Fruit fly (Drosophila melanogaster) whole organism, embryonic: ENCODE results near the gene CG13126.
A peak's percentile ranks its signal among the peaks of the same experiment; 100 is the strongest.

Source experiments
- Awh ChIP-seq: fragments of 200-800 bp; sonication (Bioruptor generic); IDR thresholded peaks from 2 replicates; pipeline ENCODE4, ENCODE4 v1.3.6; 2022; ENCODE audit warnings: missing biosample characterization, missing genetic modification characterization
- CG10147 ChIP-seq: fragments of 200-800 bp; sonication (Bioruptor generic); optimal IDR thresholded peaks from 2 replicates; lab custom pipeline; 2019; ENCODE audit warnings: missing biosample characterization, mild to moderate bottlenecking, missing genetic modification characterization, moderate library complexity
- CG10274 ChIP-seq: fragments of 200-800 bp; sonication (Bioruptor generic); optimal IDR thresholded peaks from 3 replicates; lab custom pipeline; 2017; ENCODE audit warnings: missing biosample characterization, mild to moderate bottlenecking, missing genetic modification characterization
- CG10654 ChIP-seq: fragments of 200-800 bp; sonication (Bioruptor generic); optimal IDR thresholded peaks from 2 replicates; lab custom pipeline; 2016; ENCODE audit warnings: missing biosample characterization, missing genetic modification characterization
- CG11695 ChIP-seq: fragments of 200-800 bp; sonication (Bioruptor generic); IDR thresholded peaks from 3 replicates; pipeline ENCODE4 v1.3.6; 2022; ENCODE audit warnings: missing biosample characterization, missing genetic modification characterization
- CG14965 ChIP-seq: fragments of 200-800 bp; sonication (Bioruptor generic); optimal IDR thresholded peaks from 2 replicates; lab custom pipeline; 2016; ENCODE audit warnings: missing biosample characterization, missing genetic modification characterization, borderline replicate concordance
- CG15073 ChIP-seq: fragments of 200-800 bp; sonication (Bioruptor generic); optimal IDR thresholded peaks from 2 replicates; lab custom pipeline; 2016; ENCODE audit warnings: missing biosample characterization, missing genetic modification characterization
- CG17829 ChIP-seq: fragments of 200-800 bp; optimal IDR thresholded peaks from 2 replicates; lab custom pipeline; 2019; ENCODE audit warnings: missing biosample characterization, mild to moderate bottlenecking, missing genetic modification characterization, moderate library complexity
- CG18011 ChIP-seq: fragments of 200-800 bp; sonication (Bioruptor generic); optimal IDR thresholded peaks from 2 replicates; lab custom pipeline; 2017; ENCODE audit warnings: missing biosample characterization, missing genetic modification characterization, mild to moderate bottlenecking, moderate library complexity, missing genotype
- CG1832 ChIP-seq: fragments of 200-800 bp; sonication (Bioruptor generic); optimal IDR thresholded peaks from 2 replicates; lab custom pipeline; 2017; ENCODE audit warnings: missing biosample characterization, mild to moderate bottlenecking, missing genetic modification characterization, inconsistent platforms
- CG2129 ChIP-seq: fragments of 200-800 bp; sonication (Bioruptor generic); IDR thresholded peaks from 2 replicates; pipeline ENCODE4 v1.3.6; 2022; ENCODE audit warnings: missing biosample characterization, missing genetic modification characterization; ENCODE audit not compliant: partially characterized antibody
- CG2199 ChIP-seq: fragments of 200-800 bp; sonication (Bioruptor generic); IDR thresholded peaks from 3 replicates; pipeline ENCODE4 v1.3.6; 2022; ENCODE audit warnings: missing biosample characterization, missing genetic modification characterization
- CG3281 ChIP-seq: fragments of 200-800 bp; sonication (Bioruptor generic); optimal IDR thresholded peaks from 3 replicates; lab custom pipeline; 2017; ENCODE audit warnings: missing biosample characterization, mild to moderate bottlenecking, missing genetic modification characterization
- CG33557 ChIP-seq: fragments of 200-800 bp; sonication (Bioruptor generic); optimal IDR thresholded peaks from 2 replicates; lab custom pipeline; 2019; ENCODE audit warnings: missing biosample characterization, mild to moderate bottlenecking, missing genetic modification characterization, moderate library complexity
- CG34224 ChIP-seq: fragments of 200-800 bp; sonication (Bioruptor generic); IDR thresholded peaks from 3 replicates; pipeline ENCODE4 v1.3.6; 2022; ENCODE audit warnings: missing biosample characterization, missing genetic modification characterization; ENCODE audit not compliant: partially characterized antibody
- CG34376 ChIP-seq: fragments of 200-800 bp; sonication (Bioruptor generic); optimal IDR thresholded peaks from 2 replicates; lab custom pipeline; 2018; ENCODE audit warnings: missing biosample characterization, mild to moderate bottlenecking, missing genetic modification characterization
- CG3838 ChIP-seq: fragments of 200-800 bp; sonication (Bioruptor generic); optimal IDR thresholded peaks from 3 replicates; lab custom pipeline; 2016; ENCODE audit warnings: missing biosample characterization, missing genetic modification characterization
- CG3847 ChIP-seq: fragments of 200-800 bp; sonication (Bioruptor generic); IDR thresholded peaks from 2 replicates; pipeline ENCODE4 v1.3.6; 2022; ENCODE audit warnings: missing biosample characterization, missing genetic modification characterization
- CG4820 ChIP-seq: fragments of 200-800 bp; sonication (Bioruptor generic); optimal IDR thresholded peaks from 3 replicates; lab custom pipeline; 2016; ENCODE audit warnings: missing biosample characterization, missing genetic modification characterization
- CTCF ChIP-seq: fragments of 200-800 bp; sonication (Bioruptor generic); optimal IDR thresholded peaks from 2 replicates; lab custom pipeline; 2017; ENCODE audit warnings: missing biosample characterization, mild to moderate bottlenecking, missing genetic modification characterization, moderate library complexity
- Ets97D ChIP-seq: fragments of 200-800 bp; sonication (Bioruptor generic); optimal IDR thresholded peaks from 3 replicates; lab custom pipeline; 2016; ENCODE audit warnings: missing biosample characterization, missing genetic modification characterization
- Fer1 ChIP-seq: fragments of 200-800 bp; sonication (Bioruptor generic); optimal IDR thresholded peaks from 2 replicates; lab custom pipeline; 2017; ENCODE audit warnings: missing biosample characterization, mild to moderate bottlenecking, missing genetic modification characterization
- Hand ChIP-seq: fragments of 200-800 bp; sonication (Bioruptor generic); optimal IDR thresholded peaks from 2 replicates; lab custom pipeline; 2017; ENCODE audit warnings: mild to moderate bottlenecking, missing biosample characterization, missing genetic modification reagents, missing genetic modification characterization
- Hmx ChIP-seq: fragments of 200-800 bp; sonication (Bioruptor generic); optimal IDR thresholded peaks from 2 replicates; lab custom pipeline; 2016; ENCODE audit warnings: missing biosample characterization, missing genetic modification characterization
- Lpt ChIP-seq: fragments of >200 bp; optimal IDR thresholded peaks from 2 replicates; lab custom pipeline; 2018; ENCODE audit warnings: missing biosample characterization, missing genetic modification characterization
- Med ChIP-seq: fragments of 200-800 bp; sonication (Bioruptor generic); peaks from one replicate; lab custom pipeline; 2016; ENCODE audit warnings: missing biosample characterization, missing genetic modification characterization, mild to moderate bottlenecking, inconsistent platforms, moderate library complexity
- Oaz ChIP-seq: fragments of 200-800 bp; sonication (Bioruptor generic); IDR thresholded peaks from 2 replicates; pipeline ENCODE4 v1.3.6; 2022; ENCODE audit warnings: missing biosample characterization, missing genetic modification characterization
- Optix ChIP-seq: fragments of 200-800 bp; sonication (Bioruptor generic); IDR thresholded peaks from 3 replicates; pipeline ENCODE4 v1.3.6; 2022; ENCODE audit warnings: missing biosample characterization, missing genetic modification characterization
- Sry-β ChIP-seq: fragments of 200-800 bp; sonication (Bioruptor generic); optimal IDR thresholded peaks from 2 replicates; lab custom pipeline; 2018; ENCODE audit warnings: missing biosample characterization, mild to moderate bottlenecking, missing genetic modification characterization, moderate library complexity
- TFAM ChIP-seq: fragments of 200-800 bp; sonication (Bioruptor generic); optimal IDR thresholded peaks from 2 replicates; lab custom pipeline; 2017; ENCODE audit warnings: missing biosample characterization, missing genetic modification characterization, inconsistent platforms
- Xbp1 ChIP-seq: fragments of 200-800 bp; sonication (Bioruptor generic); optimal IDR thresholded peaks from 3 replicates; lab custom pipeline; 2016; ENCODE audit warnings: missing biosample characterization, mild to moderate bottlenecking, missing genetic modification characterization
- bab2 ChIP-seq: fragments of 200-800 bp; sonication (Bioruptor generic); optimal IDR thresholded peaks from 2 replicates; lab custom pipeline; 2016; ENCODE audit warnings: missing biosample characterization, missing genetic modification characterization
- bigmax ChIP-seq: fragments of 200-800 bp; sonication (Bioruptor generic); optimal IDR thresholded peaks from 2 replicates; lab custom pipeline; 2018; ENCODE audit warnings: missing biosample characterization, mild to moderate bottlenecking, missing genetic modification characterization
- bsh ChIP-seq, 2 experiments: fragments of 200-800 bp; sonication (Bioruptor generic); optimal IDR thresholded peaks; 2 replicates each; lab custom pipeline; 2017 to 2018; ENCODE audit warnings: mild to moderate bottlenecking in 2 of 2, missing biosample characterization in 2 of 2, missing genetic modification characterization in 2 of 2, moderate library complexity in 1 of 2
- crol ChIP-seq: fragments of 200-800 bp; sonication (Bioruptor generic); IDR thresholded peaks from 2 replicates; pipeline ENCODE4 v1.3.6; 2022; ENCODE audit warnings: missing biosample characterization, missing genetic modification characterization
- fru ChIP-seq: fragments of >200 bp; optimal IDR thresholded peaks from 2 replicates; lab custom pipeline; 2017
- gcm ChIP-seq: fragments of 200-800 bp; sonication (Bioruptor generic); optimal IDR thresholded peaks from 2 replicates; lab custom pipeline; 2019; ENCODE audit warnings: missing biosample characterization, mild to moderate bottlenecking, missing genetic modification characterization, moderate library complexity
- her ChIP-seq: fragments of 200-800 bp; sonication (Bioruptor generic); optimal IDR thresholded peaks from 2 replicates; lab custom pipeline; 2016; ENCODE audit warnings: missing biosample characterization, missing genetic modification characterization
- hth ChIP-seq: fragments of >200 bp; optimal IDR thresholded peaks from 2 replicates; lab custom pipeline; 2017; ENCODE audit warnings: inconsistent platforms
- klu ChIP-seq: fragments of 200-800 bp; sonication (Bioruptor generic); IDR thresholded peaks from 2 replicates; pipeline ENCODE4 v1.3.6; 2022; ENCODE audit warnings: missing biosample characterization, missing genetic modification characterization
- nom ChIP-seq: fragments of 200-800 bp; sonication (Bioruptor generic); optimal IDR thresholded peaks from 2 replicates; lab custom pipeline; 2017; ENCODE audit warnings: missing biosample characterization, missing genetic modification characterization, mild to moderate bottlenecking, moderate library complexity, missing genetic modification reagents
- pfk ChIP-seq: fragments of 200-800 bp; sonication (Bioruptor generic); optimal IDR thresholded peaks from 2 replicates; lab custom pipeline; 2018; ENCODE audit warnings: missing biosample characterization, mild to moderate bottlenecking, missing genetic modification characterization, moderate library complexity
- pnt ChIP-seq: fragments of 200-800 bp; sonication (Bioruptor generic); optimal IDR thresholded peaks from 3 replicates; lab custom pipeline; 2016; ENCODE audit warnings: missing biosample characterization, missing genetic modification characterization
- ranshi ChIP-seq: fragments of 200-800 bp; sonication (Bioruptor generic); IDR thresholded peaks from 2 replicates; pipeline ENCODE4 v1.3.6; 2022; ENCODE audit warnings: missing biosample characterization, missing genetic modification characterization
- salm ChIP-seq: fragments of 200-800 bp; sonication (Bioruptor generic); optimal IDR thresholded peaks from 2 replicates; lab custom pipeline; 2018; ENCODE audit warnings: missing biosample characterization, mild to moderate bottlenecking, missing genetic modification characterization
- sd ChIP-seq: fragments of 200-800 bp; sonication (Bioruptor generic); optimal IDR thresholded peaks from 3 replicates; lab custom pipeline; 2018; ENCODE audit warnings: missing biosample characterization, mild to moderate bottlenecking, missing genetic modification characterization, moderate library complexity
- tgo ChIP-seq: fragments of 200-800 bp; sonication (Bioruptor generic); IDR thresholded peaks from 3 replicates; pipeline ENCODE4 v1.3.6; 2022; ENCODE audit warnings: missing biosample characterization, missing genetic modification characterization
- tna ChIP-seq: fragments of 200-800 bp; sonication (Bioruptor generic); IDR thresholded peaks from 2 replicates; pipeline ENCODE4 v1.3.6; 2022; ENCODE audit warnings: missing biosample characterization, missing genetic modification characterization; ENCODE audit not compliant: partially characterized antibody
- tup ChIP-seq: fragments of 200-800 bp; sonication (Bioruptor generic); optimal IDR thresholded peaks from 2 replicates; lab custom pipeline; 2016; ENCODE audit warnings: missing biosample characterization, mild to moderate bottlenecking, missing genetic modification characterization, moderate library complexity
- twi ChIP-seq: fragments of 200-800 bp; optimal IDR thresholded peaks from 2 replicates; lab custom pipeline; 2019; ENCODE audit warnings: missing biosample characterization, mild to moderate bottlenecking, missing genetic modification characterization, moderate library complexity
- z ChIP-seq: fragments of 200-800 bp; sonication (Bioruptor generic); IDR thresholded peaks from 3 replicates; pipeline ENCODE4 v1.3.6; 2022; ENCODE audit warnings: missing biosample characterization, missing genetic modification characterization
- zen ChIP-seq: fragments of 200-800 bp; sonication (Bioruptor generic); optimal IDR thresholded peaks from 3 replicates; lab custom pipeline; 2018; ENCODE audit warnings: missing biosample characterization, mild to moderate bottlenecking, missing genetic modification characterization, moderate library complexity

CG13126 gene

dm6 chr2L:9908468-9908967, 45.5 kb downstream of the CG13126 start, which contains the start of gene CG13124 (continued):
- TF ChIP-seq CG1832 (GFP tag; lab: Kevin White, UChicago) (no peak), CG10654 (GFP tag; lab: Kevin White, UChicago) (no peak), gcm (GFP tag; lab: Kevin White, UChicago) (no peak), salm (tag; lab: Kevin White, UChicago) (peak; percentile 16), z (GFP tag; lab: Robert Waterston, UW) (no peak), CG34224 (GFP tag; lab: Robert Waterston, UW) (no peak; the same call in 2 of the 3 replicates), CG33557 (no peak), Awh (no peak), Optix (GFP tag; lab: Robert Waterston, UW) (no peak), fru (lab: Kevin White, UChicago) (no peak), Ets97D (GFP tag; lab: Kevin White, UChicago) (no peak), CG17829 (tag; lab: Kevin White, UChicago) (no peak), Xbp1 (GFP tag; lab: Kevin White, UChicago) (no peak), CG2199 (GFP tag; lab: Robert Waterston, UW) (no peak), CG11695 (GFP tag; lab: Robert Waterston, UW) (peak; percentile 23; the same call in 1 of the 3 replicates), bigmax (no peak), Med (GFP tag; lab: Kevin White, UChicago) (peak; percentile 34), CG18011 (GFP tag; lab: Kevin White, UChicago) (no peak), ranshi (GFP tag; lab: Robert Waterston, UW) (no peak), bsh (GFP tag; optimal IDR thresholded peaks at IDR 0.05; lab: Kevin White, UChicago) (no peak), CG3838 (no peak), twi (tag; lab: Kevin White, UChicago) (no peak), CTCF (GFP tag; lab: Kevin White, UChicago) (no peak), bab2 (no peak), crol (GFP tag; lab: Robert Waterston, UW) (no peak), Hmx (GFP tag; lab: Kevin White, UChicago) (no peak), tna (0 out of 2 replicates have a peak, but pooled peaks have one; percentile 8), sd (tag; lab: Kevin White, UChicago) (no peak), CG4820 (no peak), TFAM (no peak), CG10147 (no peak), zen (tag; lab: Kevin White, UChicago) (no peak), tgo (no peak), Lpt (GFP tag; lab: Kevin White, UChicago) (no peak), Oaz (no peak), CG15073 (GFP tag; lab: Kevin White, UChicago) (no peak), pfk (no peak), klu (GFP tag; lab: Robert Waterston, UW) (no peak), her (GFP tag; lab: Kevin White, UChicago) (peak; percentile 21), CG14965 (GFP tag; lab: Kevin White, UChicago) (no peak), Hand (peak; percentile 50), Sry-β (GFP tag; lab: Kevin White, UChicago) (no peak), hth (lab: Kevin White, UChicago) (no peak), pnt (GFP tag; lab: Kevin White, UChicago) (no peak), Fer1 (peak; percentile 39), CG2129 (GFP tag; lab: Robert Waterston, UW) (no peak), CG34376 (GFP tag; lab: Kevin White, UChicago) (peak; percentile 62), CG3281 (GFP tag; lab: Kevin White, UChicago) (peak; percentile 13), CG10274 (GFP tag; lab: Kevin White, UChicago) (no peak), nom (GFP tag; lab: Kevin White, UChicago) (peak; percentile 61), CG3847 (0 out of 2 replicates have a peak, but pooled peaks have one; percentile 7), tup (no peak)
